Fruit fly (Drosophila melanogaster): ENCODE data around the gene CG10510.

Gene CG10510

DNA sequence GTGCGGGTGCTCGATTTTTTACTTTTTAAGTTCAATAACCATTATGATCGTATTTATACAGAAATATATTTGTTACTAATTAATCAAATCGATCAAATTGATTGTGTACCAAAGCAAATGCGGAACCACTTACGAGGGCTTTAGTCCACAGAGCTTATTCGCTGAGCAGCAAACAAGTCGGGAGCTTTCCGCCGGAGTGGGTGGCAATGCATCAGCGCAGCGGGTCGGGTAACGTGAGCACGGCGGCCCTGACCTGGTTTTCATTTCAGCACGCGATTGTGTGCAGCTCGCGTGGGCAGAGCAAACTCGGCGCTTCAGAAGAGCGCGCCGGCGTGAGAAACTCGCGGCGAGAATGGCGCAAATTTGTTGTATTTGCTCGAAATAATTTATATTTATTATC, 9.3 kb upstream of the CG10510 start:
- no peak for TF ChIP-seq CG8478 (optimal IDR thresholded peaks at IDR 0.05)
- no peak for TF ChIP-seq EcR (GFP tag; optimal IDR thresholded peaks at IDR 0.05)
- TF ChIP-seq Dll (optimal IDR thresholded peaks at IDR 0.05), result no peak
- no peak for TF ChIP-seq usp (GFP tag; optimal IDR thresholded peaks at IDR 0.05)
- no peak for TF ChIP-seq pan (optimal IDR thresholded peaks at IDR 0.05)
- no peak for TF ChIP-seq psq (optimal IDR thresholded peaks at IDR 0.05)

DNA sequence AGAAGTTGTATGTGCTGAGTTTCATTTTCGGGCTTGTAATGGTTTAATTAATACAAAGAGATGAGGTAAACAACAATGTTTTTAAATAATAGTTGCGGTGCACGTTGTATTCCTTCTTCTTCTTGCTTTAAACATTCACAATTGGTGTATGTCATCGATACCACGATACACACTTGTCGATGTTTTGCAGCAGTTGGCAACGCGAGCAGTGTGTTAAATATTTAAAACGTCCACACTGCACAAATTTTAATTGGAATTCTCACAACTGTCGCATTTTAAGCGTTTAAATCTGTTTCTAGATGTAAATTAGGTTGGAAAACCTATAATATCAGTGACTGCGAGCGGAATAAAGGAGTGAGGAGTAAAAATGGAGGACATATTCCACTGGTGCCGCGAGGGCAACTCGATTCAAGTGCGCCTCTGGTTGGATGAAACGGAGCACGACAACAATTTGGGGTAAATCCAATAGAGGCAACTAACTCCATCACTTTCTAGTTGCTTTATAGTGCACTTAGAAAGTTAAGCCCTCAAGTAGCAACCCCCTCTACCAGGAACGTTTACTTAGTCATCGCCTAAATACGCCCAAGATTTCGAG, 6.9 kb upstream of the CG10510 start, which contains the start of the genes Trmt112 and Ilk:
Gene Trmt112 (minus strand): TSS at position 143 of the 595 bp plus-strand sequence.
Gene Ilk (plus strand): TSS at position 205 of the 595 bp plus-strand sequence.
- TF ChIP-seq CG8478 (optimal IDR thresholded peaks at IDR 0.05), result no peak
- no peak for TF ChIP-seq usp (GFP tag; optimal IDR thresholded peaks at IDR 0.05)
- TF ChIP-seq psq (optimal IDR thresholded peaks at IDR 0.05), result no peak
- TF ChIP-seq EcR (GFP tag; optimal IDR thresholded peaks at IDR 0.05), result no peak
- no peak for TF ChIP-seq Dll (optimal IDR thresholded peaks at IDR 0.05)
- TF ChIP-seq pan (optimal IDR thresholded peaks at IDR 0.05), result no peak

dm6 chr3L:21206486-21206885, 3.4 kb downstream of the CG10510 start:
- no peak for TF ChIP-seq psq (optimal IDR thresholded peaks at IDR 0.05)
- no peak for TF ChIP-seq CG8478 (optimal IDR thresholded peaks at IDR 0.05)
- no peak for TF ChIP-seq pan (optimal IDR thresholded peaks at IDR 0.05)
- TF ChIP-seq EcR (GFP tag; optimal IDR thresholded peaks at IDR 0.05), result no peak
- TF ChIP-seq usp (GFP tag; optimal IDR thresholded peaks at IDR 0.05), result no peak
- TF ChIP-seq Dll (optimal IDR thresholded peaks at IDR 0.05), result no peak

- TF ChIP-seq EcR (GFP tag; optimal IDR thresholded peaks at IDR 0.05), result no peak
Observed at dm6 chr3L:21205496-21205824, 4.4 kb downstream of the CG10510 start.

DNA sequence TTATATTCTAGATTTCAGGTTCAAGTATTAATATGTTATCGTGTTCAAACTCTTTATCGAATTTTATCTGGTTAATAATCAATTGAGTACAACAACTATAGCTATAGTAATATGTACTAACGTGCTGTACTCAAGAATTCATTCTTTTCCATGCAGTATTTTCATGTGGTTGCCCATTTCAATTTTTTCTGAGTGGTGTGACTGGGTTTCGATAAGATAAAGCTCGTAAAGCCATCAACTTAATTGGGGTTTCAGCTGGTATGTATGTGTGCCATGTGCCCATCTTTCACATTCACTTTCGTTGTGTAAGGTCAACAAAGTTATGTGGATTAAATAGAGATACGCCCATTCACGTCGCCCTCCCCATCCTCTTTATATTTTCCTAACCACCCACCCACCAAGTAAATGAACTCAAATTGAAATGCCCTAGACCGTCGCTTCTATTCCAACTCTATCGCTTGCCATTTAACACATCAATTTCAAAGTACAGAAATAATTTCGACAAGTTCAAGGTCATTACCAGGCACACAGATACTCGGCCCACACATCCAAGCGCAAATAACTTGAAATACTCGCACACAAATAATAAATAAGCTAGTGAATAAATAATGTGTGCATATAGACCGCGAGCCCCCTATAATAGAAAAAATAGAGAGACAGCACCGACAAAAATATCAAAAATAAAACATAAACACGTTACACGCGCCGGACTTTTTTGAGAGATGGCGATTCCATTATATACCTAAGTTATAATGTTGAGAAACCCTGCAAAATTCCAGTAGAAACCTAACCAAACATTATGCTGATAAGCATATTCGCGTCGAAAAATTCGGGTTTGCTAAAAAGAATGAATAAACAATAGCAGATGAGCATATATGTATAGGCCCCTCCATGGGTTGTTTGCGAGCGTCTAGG, 5.0 kb downstream of the CG10510 start:
- no peak for TF ChIP-seq psq (optimal IDR thresholded peaks at IDR 0.05)

DNA sequence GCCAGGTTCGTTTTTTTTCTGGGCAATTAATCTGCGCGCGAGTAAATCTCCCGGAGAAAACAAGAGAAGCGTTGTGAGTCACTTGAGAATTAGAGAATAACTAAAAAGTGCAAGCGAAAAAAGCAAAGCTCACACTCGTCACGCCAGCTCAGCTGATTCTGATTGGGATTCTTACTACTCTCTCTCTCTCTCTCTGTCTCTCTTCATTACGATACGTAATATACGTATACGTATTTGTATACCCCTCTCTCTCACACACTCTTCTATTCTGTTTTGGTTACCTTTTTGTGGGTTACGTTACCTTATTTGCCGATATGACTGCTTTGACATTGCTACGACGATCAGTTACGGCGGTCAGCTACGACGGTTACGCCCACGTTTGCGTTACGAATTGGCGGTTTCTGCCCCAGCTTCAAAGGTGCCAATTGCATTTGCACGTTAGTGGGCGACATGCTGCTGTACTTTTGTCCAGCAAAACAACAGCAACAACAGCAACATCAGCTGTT, 7.1 kb downstream of the CG10510 start, which contains the start of the genes Targ1, CG10512 and Targ2:
Gene Targ1 (minus strand): TSS at position 106 of the 506 bp plus-strand sequence.
Gene CG10512 (plus strand): TSS at position 144 of the 506 bp plus-strand sequence.
Gene Targ2 (minus strand): TSS at position 456 of the 506 bp plus-strand sequence.
- TF ChIP-seq psq (optimal IDR thresholded peaks at IDR 0.05) (no peak), pan (optimal IDR thresholded peaks at IDR 0.05) (no peak), usp (GFP tag; optimal IDR thresholded peaks at IDR 0.05) (no peak), Dll (optimal IDR thresholded peaks at IDR 0.05) (no peak), EcR (GFP tag; optimal IDR thresholded peaks at IDR 0.05) (no peak), CG8478 (optimal IDR thresholded peaks at IDR 0.05) (no peak)

- peak in 1 of 2 experiments; percentile 52 for TF ChIP-seq EcR (GFP tag; optimal IDR thresholded peaks at IDR 0.05)
- no peak for TF ChIP-seq Dll (optimal IDR thresholded peaks at IDR 0.05)
- TF ChIP-seq CG8478 (optimal IDR thresholded peaks at IDR 0.05), result no peak
- TF ChIP-seq pan (optimal IDR thresholded peaks at IDR 0.05), result no peak
- no peak for TF ChIP-seq psq (optimal IDR thresholded peaks at IDR 0.05)
- TF ChIP-seq usp (GFP tag; optimal IDR thresholded peaks at IDR 0.05), result no peak
Observed at dm6 chr3L:21202029-21202776, 7.7 kb downstream of the CG10510 start.

DNA sequence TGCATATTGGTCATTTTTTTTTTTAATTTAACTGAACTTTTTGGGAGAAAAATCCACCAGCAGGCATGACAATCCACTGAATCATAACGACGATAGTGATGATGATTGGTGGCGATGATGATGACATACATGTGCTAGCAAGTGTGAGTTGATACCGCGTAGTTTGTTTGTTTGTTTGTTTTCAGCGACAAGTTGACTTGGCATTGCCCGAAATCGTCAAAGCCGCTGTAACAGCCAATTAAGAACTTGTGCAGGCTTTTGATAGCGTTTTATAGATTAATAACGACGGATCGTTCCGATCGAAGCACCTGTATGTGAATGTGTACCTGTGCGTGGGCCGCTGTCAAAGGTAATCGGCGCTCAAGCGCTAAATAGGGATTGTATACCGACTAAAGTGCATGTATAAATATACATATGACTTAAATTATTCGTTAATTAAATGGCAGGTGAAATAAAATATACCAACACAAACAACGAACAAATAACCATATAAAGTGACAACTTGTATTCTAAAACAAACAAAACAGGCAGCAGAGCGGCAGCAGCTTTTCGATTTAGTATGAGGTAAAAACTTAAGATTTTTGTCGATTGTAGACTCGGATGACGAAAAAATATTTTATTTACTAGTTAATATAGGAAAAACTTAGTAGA, 8.5 kb downstream of the CG10510 start:
- TF ChIP-seq CG8478 (optimal IDR thresholded peaks at IDR 0.05), result no peak
- no peak for TF ChIP-seq EcR (GFP tag; optimal IDR thresholded peaks at IDR 0.05)
- no peak for TF ChIP-seq psq (optimal IDR thresholded peaks at IDR 0.05)
- TF ChIP-seq usp (GFP tag; optimal IDR thresholded peaks at IDR 0.05), result no peak
- TF ChIP-seq Dll (optimal IDR thresholded peaks at IDR 0.05), result no peak
- TF ChIP-seq pan (optimal IDR thresholded peaks at IDR 0.05), result no peak

- TF ChIP-seq CG8478 (optimal IDR thresholded peaks at IDR 0.05), result no peak
- TF ChIP-seq pan (optimal IDR thresholded peaks at IDR 0.05), result no peak
- no peak for TF ChIP-seq usp (GFP tag; optimal IDR thresholded peaks at IDR 0.05)
- no peak for TF ChIP-seq EcR (GFP tag; optimal IDR thresholded peaks at IDR 0.05)
- TF ChIP-seq psq (optimal IDR thresholded peaks at IDR 0.05), result no peak
- TF ChIP-seq Dll (optimal IDR thresholded peaks at IDR 0.05), result no peak
Observed at dm6 chr3L:21200587-21200986, 9.3 kb downstream of the CG10510 start.

DNA sequence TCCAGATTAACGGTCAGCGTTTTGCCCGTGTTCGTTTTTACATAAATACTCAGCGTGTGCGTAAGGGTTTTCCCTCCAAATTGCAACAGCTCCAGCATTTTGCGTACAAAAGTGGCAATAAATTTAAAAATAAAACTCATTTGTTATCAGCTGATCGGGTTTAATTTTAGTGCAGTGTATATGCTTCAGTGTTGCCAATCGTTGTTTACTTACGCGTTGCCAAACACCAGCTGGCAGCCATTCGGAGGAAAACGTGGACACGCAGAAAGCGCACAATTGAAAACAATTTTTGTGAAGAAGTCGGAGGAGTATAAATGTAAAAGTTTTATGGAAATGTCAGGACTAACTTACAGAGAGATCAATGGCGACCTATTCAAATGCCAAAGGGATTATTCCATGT, 13.3 kb downstream of the CG10510 start, which contains the start of the genes Targ3 and park:
Gene Targ3 (plus strand): TSS at position 269 of the 400 bp plus-strand sequence.
Gene park (minus strand): TSS at position 291 of the 400 bp plus-strand sequence.
- TF ChIP-seq psq (optimal IDR thresholded peaks at IDR 0.05) (no peak), usp (GFP tag; optimal IDR thresholded peaks at IDR 0.05) (no peak), pan (optimal IDR thresholded peaks at IDR 0.05) (no peak), Dll (optimal IDR thresholded peaks at IDR 0.05) (no peak), CG8478 (optimal IDR thresholded peaks at IDR 0.05) (no peak), EcR (GFP tag; optimal IDR thresholded peaks at IDR 0.05) (no peak)

DNA sequence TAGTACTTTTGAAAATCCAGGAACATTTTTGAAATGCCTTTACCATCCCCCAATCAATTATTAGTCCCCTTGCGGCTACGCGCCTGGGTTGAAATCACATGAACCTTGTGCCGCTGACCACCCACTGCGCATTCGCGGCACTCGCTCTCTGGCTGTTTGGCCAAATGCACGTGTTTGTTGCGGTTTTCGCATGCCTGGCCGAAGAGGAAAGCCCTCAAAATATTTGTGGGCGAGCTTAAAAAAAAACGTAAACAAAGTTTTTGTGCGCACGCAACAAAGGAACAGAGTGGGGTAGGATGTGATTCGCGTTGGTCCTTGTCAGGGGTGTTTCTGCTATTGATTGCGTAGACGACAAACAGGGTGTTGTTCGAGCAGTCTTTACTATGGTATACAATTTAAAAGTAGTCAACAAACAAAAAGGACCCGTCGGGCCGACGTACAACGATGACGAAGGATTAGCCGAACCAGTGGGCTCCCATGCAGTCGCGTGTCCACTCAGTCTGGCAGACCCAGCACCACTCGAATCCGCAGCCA, 15.4 kb downstream of the CG10510 start:
- TF ChIP-seq psq (optimal IDR thresholded peaks at IDR 0.05) (no peak), CG8478 (optimal IDR thresholded peaks at IDR 0.05) (no peak), pan (optimal IDR thresholded peaks at IDR 0.05) (no peak), EcR (GFP tag; optimal IDR thresholded peaks at IDR 0.05) (no peak), Dll (optimal IDR thresholded peaks at IDR 0.05) (no peak), usp (GFP tag; optimal IDR thresholded peaks at IDR 0.05) (no peak)

Data from whole organism.